Worm (Caenorhabditis elegans): ENCODE measurements around the gene ifd-1.

Gene ifd-1

DNA sequence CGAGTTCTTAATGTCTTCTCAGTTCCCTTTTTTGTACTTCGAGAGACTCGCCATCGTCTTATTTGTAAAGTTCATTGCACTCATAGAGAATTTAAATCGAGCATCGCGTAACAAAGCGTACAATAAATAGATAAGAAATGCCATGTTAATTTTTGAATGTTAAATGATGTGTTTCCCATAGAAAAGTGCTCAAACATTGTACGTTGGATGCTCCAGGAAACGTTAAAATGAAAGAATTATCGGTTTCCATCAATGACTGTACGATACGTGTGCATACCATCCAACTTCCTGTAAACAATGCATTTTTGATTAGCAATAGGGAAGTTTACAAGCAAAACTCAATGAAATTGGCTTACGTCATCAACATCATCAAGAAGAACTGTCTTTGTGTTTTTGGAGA lies 3.6 kb downstream of the ifd-1 start (continued):
- no peak for TF ChIP-seq zfp-3 (GFP tag; conservative IDR thresholded peaks at IDR 0.05)
- no peak for TF ChIP-seq nhr-76 (tag; optimal IDR thresholded peaks at IDR 0.05)
- TF ChIP-seq saeg-2 (GFP tag; IDR thresholded peaks at IDR 0.05): no peak
- peak; percentile 55 for TF ChIP-seq dve-1 (tag; optimal IDR thresholded peaks at IDR 0.05; ENCODE audit: insufficient read depth)
- TF ChIP-seq nhr-28 (tag; optimal IDR thresholded peaks at IDR 0.05): peak; percentile 5
- no peak for TF ChIP-seq zip-11 (GFP tag; IDR thresholded peaks at IDR 0.05)
- TF ChIP-seq lin-1 (GFP tag; IDR thresholded peaks at IDR 0.05): no peak

DNA sequence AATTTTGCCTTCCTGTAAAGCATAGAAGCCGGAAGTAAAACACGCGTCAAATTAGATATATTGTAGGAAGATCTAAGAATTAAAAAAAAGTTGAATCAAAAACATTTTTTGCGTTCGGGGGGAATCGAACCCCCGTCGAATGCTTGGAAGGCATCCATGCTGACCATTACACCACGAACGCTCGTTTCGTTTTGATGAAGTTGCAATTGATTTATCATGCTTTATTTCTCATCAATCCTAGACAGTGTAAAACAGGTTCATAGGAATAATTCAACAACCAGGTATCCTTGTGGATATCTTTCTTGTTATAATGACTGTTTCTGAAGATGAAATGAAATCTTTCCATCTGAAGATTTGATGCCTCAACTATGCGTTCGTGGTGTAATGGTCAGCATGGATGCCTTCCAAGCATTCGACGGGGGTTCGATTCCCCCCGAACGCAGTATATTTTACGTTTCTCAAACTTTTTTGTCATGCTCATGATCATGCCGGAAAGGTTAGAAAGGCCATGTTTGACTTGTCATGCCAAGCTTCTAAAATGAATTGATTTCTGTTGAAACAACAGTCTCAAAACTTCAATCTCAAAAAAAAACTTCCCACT lies 4.3 kb downstream of the ifd-1 start:
- TF ChIP-seq dve-1 (tag; optimal IDR thresholded peaks at IDR 0.05; ENCODE audit: insufficient read depth): no peak
- TF ChIP-seq gei-8 (GFP tag; optimal IDR thresholded peaks at IDR 0.05): no peak
- TF ChIP-seq rbr-2 (tag; optimal IDR thresholded peaks at IDR 0.05): peak; percentile 0
- TF ChIP-seq lsy-2 (tag; optimal IDR thresholded peaks at IDR 0.05): no peak
- TF ChIP-seq ctbp-1 (GFP tag; IDR thresholded peaks at IDR 0.05): 0 out of 2 replicates have a peak, but pooled peaks have one; percentile 46
- TF ChIP-seq mxl-2 (GFP tag; conservative IDR thresholded peaks at IDR 0.05): no peak
- no peak for TF ChIP-seq ztf-11 (tag; optimal IDR thresholded peaks at IDR 0.05)
- TF ChIP-seq dmd-9 (GFP tag; IDR thresholded peaks at IDR 0.05): no peak
- no peak for TF ChIP-seq zfp-2 (tag; optimal IDR thresholded peaks at IDR 0.05)
- 0 out of 4 replicates have a peak, but pooled peaks of 1 of the 2 experiments have one; percentile 12 for TF ChIP-seq madf-5 (GFP tag; IDR thresholded peaks at IDR 0.05)
- TF ChIP-seq lin-39 (tag; optimal IDR thresholded peaks at IDR 0.05): no peak
- no peak for TF ChIP-seq R02D3.7 (tag; optimal IDR thresholded peaks at IDR 0.05)
- 0 out of 2 replicates have a peak, but pooled peaks have one; percentile 67 for TF ChIP-seq Y105C5A.15 (GFP tag; IDR thresholded peaks at IDR 0.05)
- TF ChIP-seq ceh-32 (tag; optimal IDR thresholded peaks at IDR 0.05; ENCODE audit: poor library complexity): no peak
- peak; percentile 69 for TF ChIP-seq arid-1 (GFP tag; conservative IDR thresholded peaks at IDR 0.05)
- no peak for TF ChIP-seq nhr-111 (GFP tag; optimal IDR thresholded peaks at IDR 0.05)
- TF ChIP-seq attf-4 (tag; optimal IDR thresholded peaks at IDR 0.05): no peak
- TF ChIP-seq tra-1 (GFP tag; IDR thresholded peaks at IDR 0.05): 0 out of 2 replicates have a peak, but pooled peaks have one; percentile 30
- no peak for TF ChIP-seq ceh-44 (GFP tag; IDR thresholded peaks at IDR 0.05)
- no peak for TF ChIP-seq nhr-76 (tag; optimal IDR thresholded peaks at IDR 0.05)
- no peak for TF ChIP-seq nhr-237 (tag; optimal IDR thresholded peaks at IDR 0.05)
- no peak for TF ChIP-seq Y5F2A.4 (GFP tag; optimal IDR thresholded peaks at IDR 0.05)
- TF ChIP-seq ztf-7 (tag; optimal IDR thresholded peaks at IDR 0.05): no peak
- no peak for TF ChIP-seq zag-1 (tag; optimal IDR thresholded peaks at IDR 0.05)
- TF ChIP-seq dmd-6 (GFP tag; IDR thresholded peaks at IDR 0.05): peak; percentile 40; the same call in 1 of the 2 replicates
- no peak for TF ChIP-seq F44E2.7 (GFP tag; IDR thresholded peaks at IDR 0.05)
- TF ChIP-seq T26A8.4 (GFP tag; IDR thresholded peaks at IDR 0.05): 0 out of 2 replicates have a peak, but pooled peaks have one; percentile 50
- TF ChIP-seq fos-1 (tag; optimal IDR thresholded peaks at IDR 0.05): no peak
- peak; percentile 25; the same call in 1 of the 2 replicates for TF ChIP-seq vab-7 (GFP tag; IDR thresholded peaks at IDR 0.05)
- TF ChIP-seq T20F7.1 (GFP tag; optimal IDR thresholded peaks at IDR 0.05): no peak
- no peak for TF ChIP-seq jun-1 (tag; optimal IDR thresholded peaks at IDR 0.05)
- peak; percentile 10 to 29 for TF ChIP-seq daf-16 (GFP tag; optimal IDR thresholded peaks at IDR 0.05)
- peak; percentile 31 for TF ChIP-seq daf-16 (tag; optimal IDR thresholded peaks at IDR 0.05)
- peak; percentile 4 for TF ChIP-seq spr-1 (tag; optimal IDR thresholded peaks at IDR 0.05)
- TF ChIP-seq php-3 (GFP tag; IDR thresholded peaks at IDR 0.05): peak; percentile 69; the same call in 1 of the 2 replicates
- TF ChIP-seq daf-12 (tag; optimal IDR thresholded peaks at IDR 0.05): no peak
- TF ChIP-seq pqm-1 (tag; optimal IDR thresholded peaks at IDR 0.05): no peak
- TF ChIP-seq nhr-25 (tag; optimal IDR thresholded peaks at IDR 0.05; ENCODE audit: borderline replicate concordance, insufficient read depth): no peak
- peak; percentile 24 for TF ChIP-seq hlh-30 (tag; optimal IDR thresholded peaks at IDR 0.05; ENCODE audit: insufficient read depth)
- no peak for TF ChIP-seq ces-1 (GFP tag; optimal IDR thresholded peaks at IDR 0.05)
- TF ChIP-seq ceh-20 (GFP tag; IDR thresholded peaks at IDR 0.05): 0 out of 2 replicates have a peak, but pooled peaks have one; percentile 8
- TF ChIP-seq egl-27 (tag; optimal IDR thresholded peaks at IDR 0.05): no peak
- peak; percentile 66; the same call in 1 of the 2 replicates for TF ChIP-seq lim-7 (GFP tag; IDR thresholded peaks at IDR 0.05)

Data from whole organism, L4 larva.